Fruit fly (Drosophila melanogaster) whole organism, prepupa: ENCODE results near the gene CG44227.

Experiments used
- CG10669 ChIP-seq: fragments of 200-800 bp; sonication (Bioruptor generic); optimal IDR thresholded peaks from 3 replicates; lab custom pipeline; 2018; ENCODE audit warnings: missing biosample characterization, mild to moderate bottlenecking, missing genetic modification characterization, moderate library complexity
- CG11902 ChIP-seq: fragments of 200-800 bp; sonication (Bioruptor generic); optimal IDR thresholded peaks from 3 replicates; lab custom pipeline; 2016; ENCODE audit warnings: missing biosample characterization, missing genetic modification characterization
- CG1621 ChIP-seq: fragments of 200-800 bp; sonication (Bioruptor generic); optimal IDR thresholded peaks from 3 replicates; lab custom pipeline; 2018; ENCODE audit warnings: missing biosample characterization, mild to moderate bottlenecking, missing genetic modification characterization
- CG3032 ChIP-seq: fragments of 200-800 bp; optimal IDR thresholded peaks from 2 replicates; lab custom pipeline; 2019; ENCODE audit warnings: missing biosample characterization, mild to moderate bottlenecking, missing genetic modification characterization, moderate library complexity
- CG31627 ChIP-seq: fragments of 200-800 bp; sonication (Bioruptor generic); optimal IDR thresholded peaks from 3 replicates; lab custom pipeline; 2016; ENCODE audit warnings: missing biosample characterization, missing genetic modification characterization
- CG4318 ChIP-seq: fragments of 200-800 bp; sonication (Bioruptor generic); optimal IDR thresholded peaks from 3 replicates; lab custom pipeline; 2017; ENCODE audit warnings: missing biosample characterization, mild to moderate bottlenecking, missing genetic modification characterization
- CG7368 ChIP-seq: fragments of 200-800 bp; sonication (Bioruptor generic); optimal IDR thresholded peaks from 3 replicates; lab custom pipeline; 2016; ENCODE audit warnings: missing biosample characterization, missing genetic modification characterization
- CG9139 ChIP-seq: fragments of 200-800 bp; sonication (Bioruptor generic); optimal IDR thresholded peaks from 3 replicates; lab custom pipeline; 2017; ENCODE audit warnings: missing biosample characterization, mild to moderate bottlenecking, missing genetic modification characterization
- Eip93F ChIP-seq: fragments of 200-800 bp; sonication (Bioruptor generic); optimal IDR thresholded peaks from 2 replicates; lab custom pipeline; 2016; ENCODE audit warnings: missing biosample characterization, mild to moderate bottlenecking, missing genetic modification characterization
- Ets21C ChIP-seq: fragments of 200-800 bp; sonication (Bioruptor generic); optimal IDR thresholded peaks from 3 replicates; lab custom pipeline; 2016; ENCODE audit warnings: missing biosample characterization, missing genetic modification characterization
- Hr4 ChIP-seq: fragments of 200-800 bp; sonication (Bioruptor generic); optimal IDR thresholded peaks from 3 replicates; lab custom pipeline; 2016; ENCODE audit warnings: missing biosample characterization, missing genetic modification characterization
- net ChIP-seq: fragments of 200-800 bp; sonication (Bioruptor generic); optimal IDR thresholded peaks from 3 replicates; lab custom pipeline; 2016; ENCODE audit warnings: missing biosample characterization, missing genetic modification characterization

- no peak for TF ChIP-seq CG10669
- no peak for TF ChIP-seq Ets21C
- TF ChIP-seq CG4318 (GFP tag; lab: Kevin White, UChicago), result no peak
- no peak for TF ChIP-seq Hr4
- no peak for TF ChIP-seq CG7368 (GFP tag; lab: Kevin White, UChicago)
- TF ChIP-seq CG1621, result no peak
- TF ChIP-seq CG11902 (GFP tag; lab: Kevin White, UChicago), result no peak
- no peak for TF ChIP-seq CG3032
- TF ChIP-seq Eip93F (GFP tag; lab: Kevin White, UChicago), result no peak
- no peak for TF ChIP-seq net (GFP tag; lab: Kevin White, UChicago)
- TF ChIP-seq CG9139, result no peak
- no peak for TF ChIP-seq CG31627
Measured at dm6 chr3R:8697772-8698259, 12.8 kb upstream of the CG44227 start, which contains the start of gene hb.
